Fruit fly (Drosophila melanogaster) whole organism, embryonic: Measurements from ENCODE around the gene Sec10.

Source experiments
- BEAF-32 ChIP-seq: fragments of 200-800 bp; sonication (Bioruptor generic); optimal IDR thresholded peaks from 3 replicates; lab custom pipeline; 2017; ENCODE audit warnings: missing biosample characterization, missing genetic modification characterization, mild to moderate bottlenecking, moderate library complexity, missing genetic modification reagents
- CG10267 ChIP-seq: fragments of 200-800 bp; sonication (Bioruptor generic); optimal IDR thresholded peaks from 2 replicates; lab custom pipeline; 2018; ENCODE audit warnings: missing biosample characterization, mild to moderate bottlenecking, missing genetic modification characterization, moderate library complexity
- CG13287 ChIP-seq: fragments of 200-800 bp; sonication (Bioruptor generic); IDR thresholded peaks from 2 replicates; pipeline ENCODE4 v1.3.6; 2022; ENCODE audit warnings: missing biosample characterization, missing genetic modification characterization; ENCODE audit not compliant: partially characterized antibody
- CG13296 ChIP-seq: fragments of 200-800 bp; sonication (Bioruptor generic); optimal IDR thresholded peaks from 3 replicates; lab custom pipeline; 2018; ENCODE audit warnings: missing biosample characterization, mild to moderate bottlenecking, missing genetic modification characterization
- CG14710 ChIP-seq: fragments of 200-800 bp; sonication (Bioruptor generic); optimal IDR thresholded peaks from 3 replicates; lab custom pipeline; 2019; ENCODE audit warnings: missing biosample characterization, mild to moderate bottlenecking, missing genetic modification characterization, moderate library complexity
- CG15514 ChIP-seq: fragments of 200-800 bp; sonication (Bioruptor generic); optimal IDR thresholded peaks from 3 replicates; lab custom pipeline; 2017; ENCODE audit warnings: missing biosample characterization, missing genetic modification characterization, mild to moderate bottlenecking, moderate library complexity, missing genetic modification reagents
- CG1603 ChIP-seq: fragments of 200-800 bp; sonication (Bioruptor generic); optimal IDR thresholded peaks from 2 replicates; lab custom pipeline; 2019; ENCODE audit warnings: missing biosample characterization, mild to moderate bottlenecking, missing genetic modification characterization, moderate library complexity
- CG16779 ChIP-seq: fragments of 200-800 bp; sonication (Bioruptor generic); IDR thresholded peaks from 2 replicates; pipeline ENCODE4 v1.3.6; 2022; ENCODE audit warnings: missing biosample characterization, missing genetic modification characterization
- CG2116 ChIP-seq: fragments of 200-800 bp; sonication (Bioruptor generic); optimal IDR thresholded peaks from 3 replicates; lab custom pipeline; 2018; ENCODE audit warnings: missing biosample characterization, mild to moderate bottlenecking, missing genetic modification characterization
- CG30431 ChIP-seq: fragments of 200-800 bp; sonication (Bioruptor generic); optimal IDR thresholded peaks from 2 replicates; lab custom pipeline; 2017; ENCODE audit warnings: missing biosample characterization, missing genetic modification characterization
- CG3995 ChIP-seq: fragments of 200-800 bp; sonication (Bioruptor generic); optimal IDR thresholded peaks from 3 replicates; lab custom pipeline; 2016; ENCODE audit warnings: missing biosample characterization, missing genetic modification characterization
- CG4617 ChIP-seq: fragments of 200-800 bp; sonication (Bioruptor generic); optimal IDR thresholded peaks from 3 replicates; lab custom pipeline; 2016; ENCODE audit warnings: missing biosample characterization, missing genetic modification characterization, borderline replicate concordance
- CG9437 ChIP-seq: fragments of 200-800 bp; sonication (Bioruptor generic); optimal IDR thresholded peaks from 2 replicates; lab custom pipeline; 2018; ENCODE audit warnings: missing biosample characterization, mild to moderate bottlenecking, missing genetic modification characterization
- CG9797 ChIP-seq: fragments of 200-800 bp; sonication (Bioruptor generic); optimal IDR thresholded peaks from 3 replicates; lab custom pipeline; 2018; ENCODE audit warnings: missing biosample characterization, mild to moderate bottlenecking, missing genetic modification characterization
- Dek ChIP-seq: fragments of 200-800 bp; sonication (Bioruptor generic); optimal IDR thresholded peaks from 3 replicates; lab custom pipeline; 2019; ENCODE audit warnings: missing biosample characterization, mild to moderate bottlenecking, missing genetic modification characterization, moderate library complexity
- Dll ChIP-seq: fragments of 200-800 bp; sonication (Bioruptor generic); IDR thresholded peaks from 4 replicates; pipeline ENCODE4 v1.3.6; 2022; ENCODE audit warnings: missing biosample characterization, missing genetic modification characterization; ENCODE audit not compliant: partially characterized antibody
- Dp ChIP-seq: fragments of 200-800 bp; sonication (Bioruptor generic); optimal IDR thresholded peaks from 2 replicates; lab custom pipeline; 2018; ENCODE audit warnings: missing biosample characterization, mild to moderate bottlenecking, missing genetic modification characterization, moderate library complexity
- E2f2 ChIP-seq: fragments of 200-800 bp; sonication (Bioruptor generic); IDR thresholded peaks from 2 replicates; pipeline ENCODE4 v1.3.6; 2022; ENCODE audit warnings: missing biosample characterization, missing genetic modification characterization
- Ets97D ChIP-seq: fragments of 200-800 bp; sonication (Bioruptor generic); optimal IDR thresholded peaks from 3 replicates; lab custom pipeline; 2016; ENCODE audit warnings: missing biosample characterization, missing genetic modification characterization
- MBD-R2 ChIP-seq: fragments of 200-800 bp; sonication (Bioruptor generic); IDR thresholded peaks from 2 replicates; pipeline ENCODE4 v1.3.6; 2022; ENCODE audit warnings: missing biosample characterization, missing genetic modification characterization
- MESR4 ChIP-seq: fragments of 200-800 bp; sonication (Bioruptor generic); optimal IDR thresholded peaks from 2 replicates; lab custom pipeline; 2018; ENCODE audit warnings: missing biosample characterization, mild to moderate bottlenecking, missing genetic modification characterization, moderate library complexity
- Opbp ChIP-seq: fragments of 200-800 bp; sonication (Bioruptor generic); IDR thresholded peaks from 3 replicates; pipeline ENCODE4 v1.3.6; 2022; ENCODE audit warnings: missing biosample characterization, missing genetic modification characterization; ENCODE audit not compliant: partially characterized antibody
- Scr ChIP-seq: fragments of 200-800 bp; sonication (Bioruptor generic); IDR thresholded peaks from 2 replicates; pipeline ENCODE4 v1.3.6; 2022; ENCODE audit warnings: missing biosample characterization, missing genetic modification characterization; ENCODE audit not compliant: partially characterized antibody
- Sin3A ChIP-seq: fragments of >200 bp; optimal IDR thresholded peaks from 2 replicates; lab custom pipeline; 2018
- Sry-δ ChIP-seq: fragments of 200-800 bp; sonication (Bioruptor generic); optimal IDR thresholded peaks from 2 replicates; lab custom pipeline; 2016; ENCODE audit warnings: missing biosample characterization, missing genetic modification characterization
- YL-1 ChIP-seq: fragments of 200-800 bp; sonication (Bioruptor generic); optimal IDR thresholded peaks from 3 replicates; lab custom pipeline; 2017; ENCODE audit warnings: missing biosample characterization, mild to moderate bottlenecking, missing genetic modification characterization
- amos ChIP-seq: fragments of 200-800 bp; sonication (Bioruptor generic); IDR thresholded peaks from 2 replicates; pipeline ENCODE4 v1.3.6; 2022; ENCODE audit warnings: missing biosample characterization, missing genetic modification characterization; ENCODE audit not compliant: partially characterized antibody
- bab2 ChIP-seq: fragments of 200-800 bp; sonication (Bioruptor generic); optimal IDR thresholded peaks from 2 replicates; lab custom pipeline; 2016; ENCODE audit warnings: missing biosample characterization, missing genetic modification characterization
- bigmax ChIP-seq: fragments of 200-800 bp; sonication (Bioruptor generic); optimal IDR thresholded peaks from 2 replicates; lab custom pipeline; 2018; ENCODE audit warnings: missing biosample characterization, mild to moderate bottlenecking, missing genetic modification characterization
- caup ChIP-seq: fragments of 200-800 bp; sonication (Bioruptor generic); optimal IDR thresholded peaks from 3 replicates; lab custom pipeline; 2017; ENCODE audit warnings: missing biosample characterization, mild to moderate bottlenecking, missing genetic modification characterization, moderate library complexity; ENCODE audit not compliant: severe bottlenecking
- crol ChIP-seq: fragments of 200-800 bp; sonication (Bioruptor generic); IDR thresholded peaks from 2 replicates; pipeline ENCODE4 v1.3.6; 2022; ENCODE audit warnings: missing biosample characterization, missing genetic modification characterization
- crp ChIP-seq, 2 experiments: fragments of 200-800 bp; sonication (Bioruptor generic); optimal IDR thresholded peaks; 2 replicates in 1 of 2; 3 replicates in 1 of 2; lab custom pipeline; 2017; ENCODE audit warnings: missing biosample characterization in 2 of 2, missing genetic modification characterization in 2 of 2, mild to moderate bottlenecking in 1 of 2, moderate library complexity in 1 of 2
- fu2 ChIP-seq: fragments of 200-800 bp; sonication (Bioruptor generic); optimal IDR thresholded peaks from 2 replicates; lab custom pipeline; 2016; ENCODE audit warnings: missing biosample characterization, missing genetic modification characterization
- gfzf ChIP-seq: fragments of 200-800 bp; sonication (Bioruptor generic); optimal IDR thresholded peaks from 2 replicates; lab custom pipeline; 2016; ENCODE audit warnings: missing biosample characterization, mild to moderate bottlenecking, missing genetic modification characterization, moderate library complexity
- lola ChIP-seq, 3 experiments: fragments of >200 bp in 2 of 3; fragments of 200-800 bp in 1 of 3; sonication (Bioruptor generic) in 1 of 3; optimal IDR thresholded peaks; 2 replicates each; lab custom pipeline; 2017 to 2019; ENCODE audit warnings: missing biosample characterization in 3 of 3, missing genetic modification characterization in 3 of 3, mild to moderate bottlenecking in 1 of 3, moderate library complexity in 1 of 3
- onecut ChIP-seq: fragments of 200-800 bp; sonication (Bioruptor generic); IDR thresholded peaks from 2 replicates; pipeline ENCODE4 v1.3.6; 2022; ENCODE audit warnings: missing biosample characterization, missing genetic modification characterization
- phol ChIP-seq: fragments of 200-800 bp; sonication (Bioruptor generic); optimal IDR thresholded peaks from 3 replicates; lab custom pipeline; 2018; ENCODE audit warnings: missing biosample characterization, mild to moderate bottlenecking, missing genetic modification characterization, moderate library complexity
- row ChIP-seq: fragments of 200-800 bp; sonication (Bioruptor generic); IDR thresholded peaks from 3 replicates; pipeline ENCODE4 v1.3.6; 2022; ENCODE audit warnings: missing biosample characterization, missing genetic modification characterization
- sd ChIP-seq: fragments of 200-800 bp; sonication (Bioruptor generic); optimal IDR thresholded peaks from 3 replicates; lab custom pipeline; 2018; ENCODE audit warnings: missing biosample characterization, mild to moderate bottlenecking, missing genetic modification characterization, moderate library complexity
- stc ChIP-seq: fragments of 200-800 bp; sonication (Bioruptor generic); IDR thresholded peaks from 2 replicates; pipeline ENCODE4 v1.3.6; 2022; ENCODE audit warnings: missing biosample characterization, missing genetic modification characterization
- stwl ChIP-seq: fragments of 200-800 bp; sonication (Bioruptor generic); optimal IDR thresholded peaks from 3 replicates; lab custom pipeline; 2018; ENCODE audit warnings: missing biosample characterization, mild to moderate bottlenecking, missing genetic modification characterization, moderate library complexity
- trem ChIP-seq: fragments of 200-800 bp; optimal IDR thresholded peaks from 3 replicates; lab custom pipeline; 2019; ENCODE audit warnings: missing biosample characterization, mild to moderate bottlenecking, missing genetic modification characterization, moderate library complexity
- twi ChIP-seq: fragments of 200-800 bp; optimal IDR thresholded peaks from 2 replicates; lab custom pipeline; 2019; ENCODE audit warnings: missing biosample characterization, mild to moderate bottlenecking, missing genetic modification characterization, moderate library complexity
- unc-4 ChIP-seq: fragments of 200-800 bp; sonication (Bioruptor generic); IDR thresholded peaks from 2 replicates; pipeline ENCODE4 v1.3.6; 2022; ENCODE audit warnings: missing biosample characterization, missing genetic modification characterization; ENCODE audit not compliant: partially characterized antibody
- vvl ChIP-seq: fragments of 200-800 bp; sonication (Bioruptor generic); IDR thresholded peaks from 2 replicates; pipeline ENCODE4 v1.3.6; 2022; ENCODE audit warnings: missing biosample characterization, missing genetic modification characterization
- wek ChIP-seq: fragments of 200-800 bp; sonication (Bioruptor generic); optimal IDR thresholded peaks from 3 replicates; lab custom pipeline; 2018; ENCODE audit warnings: missing biosample characterization, mild to moderate bottlenecking, missing genetic modification characterization, moderate library complexity

Gene Sec10

dm6 chr3R:24172379-24172778 is 37.7 kb downstream of the Sec10 start, which contains the start of gene CG13606 (continued):
- TF ChIP-seq stc (GFP tag; lab: Robert Waterston, UW) = no peak
- 0 out of 2 replicates have a peak, but pooled peaks have one; percentile 15 for TF ChIP-seq vvl (GFP tag; lab: Robert Waterston, UW)
- no peak for TF ChIP-seq caup (GFP tag; lab: Kevin White, UChicago)

DNA sequence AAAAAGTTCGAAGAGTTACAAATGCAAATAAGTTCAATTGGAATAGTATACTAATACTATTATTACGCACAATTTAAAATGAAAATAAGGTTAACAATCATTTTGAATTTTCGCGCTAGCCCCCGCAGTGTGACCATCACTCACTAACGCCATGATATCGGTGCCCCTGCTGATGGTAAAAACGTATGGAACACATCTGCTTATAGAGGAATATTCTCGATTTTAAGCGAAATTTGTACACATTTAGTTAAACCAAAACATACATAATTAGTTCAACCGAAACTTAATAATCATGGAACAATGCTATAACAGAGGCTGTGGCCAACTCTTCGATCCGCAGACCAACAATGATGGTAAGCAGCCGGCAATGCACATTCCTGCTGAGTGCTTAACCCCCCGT is 51.6 kb downstream of the Sec10 start, which contains the start of gene mora:
Gene mora, plus strand, starts transcription at position 172 of the 400 bp plus-strand sequence.
- TF ChIP-seq Dll (0 out of 4 replicates have a peak, but pooled peaks have one; percentile 29), Scr (0 out of 2 replicates have a peak, but pooled peaks have one; percentile 28), stwl (tag; lab: Kevin White, UChicago) (peak; percentile 39), CG13287 (GFP tag; lab: Robert Waterston, UW) (peak; percentile 49), unc-4 (GFP tag; lab: Robert Waterston, UW) (peak; percentile 16; the same call in 1 of the 2 replicates), MESR4 (peak; percentile 78), gfzf (peak; percentile 88), crp (GFP tag; optimal IDR thresholded peaks at IDR 0.05; lab: Kevin White, UChicago) (peak in 1 of 2 experiments; percentile 69), phol (tag; lab: Kevin White, UChicago) (peak; percentile 15), Sry-δ (GFP tag; lab: Kevin White, UChicago) (peak; percentile 12), CG1603 (tag; lab: Kevin White, UChicago) (peak; percentile 59), CG2116 (GFP tag; lab: Kevin White, UChicago) (peak; percentile 50), Sin3A (peak; percentile 40), CG14710 (tag; lab: Kevin White, UChicago) (peak; percentile 40), CG13296 (GFP tag; lab: Kevin White, UChicago) (no peak), Ets97D (GFP tag; lab: Kevin White, UChicago) (peak; percentile 17), YL-1 (peak; percentile 72), amos (GFP tag; lab: Robert Waterston, UW) (peak; percentile 13; the same call in 1 of the 2 replicates), BEAF-32 (GFP tag; lab: Kevin White, UChicago) (peak; percentile 47), lola (GFP tag; optimal IDR thresholded peaks at IDR 0.05; lab: Kevin White, UChicago) (no peak), CG10267 (tag; lab: Kevin White, UChicago) (peak; percentile 22), row (peak; percentile 11; the same call in 1 of the 3 replicates), CG15514 (GFP tag; lab: Kevin White, UChicago) (peak; percentile 6), MBD-R2 (GFP tag; lab: Robert Waterston, UW) (peak; percentile 36; the same call in 1 of the 2 replicates), Dek (no peak), CG30431 (GFP tag; lab: Kevin White, UChicago) (no peak), CG16779 (GFP tag; lab: Robert Waterston, UW) (no peak), bab2 (no peak), CG9437 (GFP tag; lab: Kevin White, UChicago) (peak; percentile 22), E2f2 (GFP tag; lab: Robert Waterston, UW) (peak; percentile 95), onecut (GFP tag; lab: Robert Waterston, UW) (no peak), CG3995 (GFP tag; lab: Kevin White, UChicago) (peak; percentile 38), fu2 (GFP tag; lab: Kevin White, UChicago) (no peak), Opbp (GFP tag; lab: Robert Waterston, UW) (no peak), crol (GFP tag; lab: Robert Waterston, UW) (0 out of 2 replicates have a peak, but pooled peaks have one; percentile 32), twi (peak; percentile 80), wek (GFP tag; lab: Kevin White, UChicago) (peak; percentile 11), bigmax (GFP tag; lab: Kevin White, UChicago) (peak; percentile 13), sd (tag; lab: Kevin White, UChicago) (peak; percentile 48), CG9797 (GFP tag; lab: Kevin White, UChicago) (peak; percentile 86), Dp (GFP tag; lab: Kevin White, UChicago) (peak; percentile 93), CG4617 (GFP tag; lab: Kevin White, UChicago) (peak; percentile 69), trem (tag; lab: Kevin White, UChicago) (peak; percentile 26)
